Fruit fly (Drosophila melanogaster) whole organism, embryonic: Measurements from ENCODE around the gene opa.

ENCODE experiments used
- Ada2b ChIP-seq: fragments of 200-800 bp; sonication (Bioruptor generic); IDR thresholded peaks from 2 replicates; pipeline ENCODE4 v1.3.6; 2022; ENCODE audit warnings: missing biosample characterization, missing genetic modification characterization
- Awh ChIP-seq: fragments of 200-800 bp; sonication (Bioruptor generic); IDR thresholded peaks from 2 replicates; pipeline ENCODE4, ENCODE4 v1.3.6; 2022; ENCODE audit warnings: missing biosample characterization, missing genetic modification characterization
- BtbVII ChIP-seq: fragments of 200-800 bp; sonication (Bioruptor generic); optimal IDR thresholded peaks from 3 replicates; lab custom pipeline; 2017; ENCODE audit warnings: missing biosample characterization, mild to moderate bottlenecking, missing genetic modification characterization
- CG11398 ChIP-seq: fragments of 200-800 bp; sonication (Bioruptor generic); optimal IDR thresholded peaks from 2 replicates; lab custom pipeline; 2016; ENCODE audit warnings: missing biosample characterization, missing genetic modification characterization
- CG11504 ChIP-seq: fragments of 200-800 bp; sonication (Bioruptor generic); optimal IDR thresholded peaks from 3 replicates; lab custom pipeline; 2019; ENCODE audit warnings: missing biosample characterization, mild to moderate bottlenecking, missing genetic modification characterization, moderate library complexity
- CG11695 ChIP-seq: fragments of 200-800 bp; sonication (Bioruptor generic); IDR thresholded peaks from 3 replicates; pipeline ENCODE4 v1.3.6; 2022; ENCODE audit warnings: missing biosample characterization, missing genetic modification characterization
- CG11696 ChIP-seq: fragments of 200-800 bp; sonication (Bioruptor generic); IDR thresholded peaks from 2 replicates; pipeline ENCODE4 v1.3.6; 2022; ENCODE audit warnings: missing biosample characterization, missing genetic modification characterization
- CG11723 ChIP-seq: fragments of 200-800 bp; sonication (Bioruptor generic); optimal IDR thresholded peaks from 2 replicates; lab custom pipeline; 2017; ENCODE audit warnings: missing biosample characterization, mild to moderate bottlenecking, missing genetic modification characterization
- CG14014 ChIP-seq: fragments of 200-800 bp; sonication (Bioruptor generic); IDR thresholded peaks from 2 replicates; pipeline ENCODE4 v1.3.6; 2022; ENCODE audit warnings: missing biosample characterization, missing genetic modification characterization
- CG14050 ChIP-seq: fragments of 200-800 bp; sonication (Bioruptor generic); IDR thresholded peaks from 3 replicates; pipeline ENCODE4 v1.3.6; 2022; ENCODE audit warnings: missing biosample characterization, missing genetic modification characterization
- CG15514 ChIP-seq: fragments of 200-800 bp; sonication (Bioruptor generic); optimal IDR thresholded peaks from 3 replicates; lab custom pipeline; 2017; ENCODE audit warnings: missing biosample characterization, missing genetic modification characterization, mild to moderate bottlenecking, moderate library complexity, missing genetic modification reagents
- CG18599 ChIP-seq: fragments of 200-800 bp; sonication (Bioruptor generic); optimal IDR thresholded peaks from 3 replicates; lab custom pipeline; 2017; ENCODE audit warnings: missing biosample characterization, missing genetic modification characterization, mild to moderate bottlenecking, moderate library complexity, missing genetic modification reagents
- CG18619 ChIP-seq: fragments of 200-800 bp; sonication (Bioruptor generic); optimal IDR thresholded peaks from 3 replicates; lab custom pipeline; 2017; ENCODE audit warnings: missing biosample characterization, mild to moderate bottlenecking, missing genetic modification characterization
- CG2712 ChIP-seq: fragments of 200-800 bp; optimal IDR thresholded peaks from 3 replicates; lab custom pipeline; 2019; ENCODE audit warnings: missing biosample characterization, mild to moderate bottlenecking, missing genetic modification characterization, moderate library complexity
- CG31224 ChIP-seq: fragments of 200-800 bp; sonication (Bioruptor generic); IDR thresholded peaks from 2 replicates; pipeline ENCODE4 v1.3.6; 2022; ENCODE audit warnings: missing biosample characterization, missing genetic modification characterization
- CG34224 ChIP-seq: fragments of 200-800 bp; sonication (Bioruptor generic); IDR thresholded peaks from 3 replicates; pipeline ENCODE4 v1.3.6; 2022; ENCODE audit warnings: missing biosample characterization, missing genetic modification characterization; ENCODE audit not compliant: partially characterized antibody
- CG4617 ChIP-seq: fragments of 200-800 bp; sonication (Bioruptor generic); optimal IDR thresholded peaks from 3 replicates; lab custom pipeline; 2016; ENCODE audit warnings: missing biosample characterization, missing genetic modification characterization, borderline replicate concordance
- CG4707 ChIP-seq: fragments of 200-800 bp; sonication (Bioruptor generic); optimal IDR thresholded peaks from 2 replicates; lab custom pipeline; 2018; ENCODE audit warnings: missing biosample characterization, mild to moderate bottlenecking, missing genetic modification characterization, moderate library complexity
- CG9437 ChIP-seq: fragments of 200-800 bp; sonication (Bioruptor generic); optimal IDR thresholded peaks from 2 replicates; lab custom pipeline; 2018; ENCODE audit warnings: missing biosample characterization, mild to moderate bottlenecking, missing genetic modification characterization
- CoRest ChIP-seq: fragments of 200-800 bp; sonication (Bioruptor generic); optimal IDR thresholded peaks from 3 replicates; lab custom pipeline; 2018; ENCODE audit warnings: missing biosample characterization, mild to moderate bottlenecking, missing genetic modification characterization, moderate library complexity
- Dip3 ChIP-seq: fragments of 200-800 bp; sonication (Bioruptor generic); optimal IDR thresholded peaks from 3 replicates; lab custom pipeline; 2016; ENCODE audit warnings: missing biosample characterization, missing genetic modification characterization
- H2.0 ChIP-seq: fragments of 200-800 bp; sonication (Bioruptor generic); IDR thresholded peaks from 2 replicates; pipeline ENCODE4 v1.3.6; 2022; ENCODE audit warnings: missing biosample characterization, missing genetic modification characterization
- MBD-R2 ChIP-seq: fragments of 200-800 bp; sonication (Bioruptor generic); IDR thresholded peaks from 2 replicates; pipeline ENCODE4 v1.3.6; 2022; ENCODE audit warnings: missing biosample characterization, missing genetic modification characterization
- Max ChIP-seq: fragments of 200-800 bp; sonication (Bioruptor generic); optimal IDR thresholded peaks from 2 replicates; lab custom pipeline; 2016; ENCODE audit warnings: missing biosample characterization, mild to moderate bottlenecking, missing genetic modification characterization
- Mes4 ChIP-seq: fragments of 200-800 bp; sonication (Bioruptor generic); optimal IDR thresholded peaks from 2 replicates; lab custom pipeline; 2016; ENCODE audit warnings: missing biosample characterization, missing genetic modification characterization
- NfI ChIP-seq: fragments of 200-800 bp; sonication (Bioruptor generic); optimal IDR thresholded peaks from 3 replicates; lab custom pipeline; 2018; ENCODE audit warnings: missing biosample characterization, mild to moderate bottlenecking, missing genetic modification characterization, moderate library complexity
- Oli ChIP-seq: fragments of 200-800 bp; sonication (Bioruptor generic); optimal IDR thresholded peaks from 2 replicates; lab custom pipeline; 2018; ENCODE audit warnings: missing biosample characterization, mild to moderate bottlenecking, missing genetic modification characterization, moderate library complexity
- amos ChIP-seq: fragments of 200-800 bp; sonication (Bioruptor generic); IDR thresholded peaks from 2 replicates; pipeline ENCODE4 v1.3.6; 2022; ENCODE audit warnings: missing biosample characterization, missing genetic modification characterization; ENCODE audit not compliant: partially characterized antibody
- ash1 ChIP-seq: fragments of 200-800 bp; sonication (Bioruptor generic); optimal IDR thresholded peaks from 2 replicates; lab custom pipeline; 2018; ENCODE audit warnings: missing biosample characterization, mild to moderate bottlenecking, missing genetic modification characterization
- bbx ChIP-seq: fragments of 200-800 bp; sonication (Bioruptor generic); IDR thresholded peaks from 2 replicates; pipeline ENCODE4 v1.3.6; 2022; ENCODE audit warnings: missing biosample characterization, missing genetic modification characterization; ENCODE audit not compliant: partially characterized antibody
- chinmo ChIP-seq: fragments of 200-800 bp; sonication (Bioruptor generic); IDR thresholded peaks from 4 replicates; pipeline ENCODE4 v1.3.6; 2022; ENCODE audit warnings: missing biosample characterization, missing genetic modification characterization; ENCODE audit not compliant: partially characterized antibody
- chn ChIP-seq: fragments of 200-800 bp; sonication (Bioruptor generic); optimal IDR thresholded peaks from 2 replicates; lab custom pipeline; 2016; ENCODE audit warnings: missing biosample characterization, missing genetic modification characterization
- cwo ChIP-seq: fragments of 200-800 bp; sonication (Bioruptor generic); optimal IDR thresholded peaks from 3 replicates; lab custom pipeline; 2017; ENCODE audit warnings: missing biosample characterization, missing genetic modification characterization, mild to moderate bottlenecking, moderate library complexity, missing genetic modification reagents
- dati ChIP-seq: fragments of 200-800 bp; sonication (Bioruptor generic); IDR thresholded peaks from 2 replicates; pipeline ENCODE4 v1.3.6; 2022; ENCODE audit warnings: missing biosample characterization, missing genetic modification characterization
- fu2 ChIP-seq: fragments of 200-800 bp; sonication (Bioruptor generic); optimal IDR thresholded peaks from 2 replicates; lab custom pipeline; 2016; ENCODE audit warnings: missing biosample characterization, missing genetic modification characterization
- hkb ChIP-seq, 2 experiments: fragments of 200-800 bp in 1 of 2; fragments of >200 bp in 1 of 2; sonication (Bioruptor generic) in 1 of 2; IDR thresholded peaks in 1 of 2; optimal IDR thresholded peaks in 1 of 2; 2 replicates each; pipeline versions ENCODE4 v1.3.6 to Lab custom; 2017 to 2022; ENCODE audit warnings: missing biosample characterization in 1 of 2, missing genetic modification characterization in 1 of 2
- jing ChIP-seq: fragments of 200-800 bp; sonication (Bioruptor generic); optimal IDR thresholded peaks from 2 replicates; lab custom pipeline; 2018; ENCODE audit warnings: missing biosample characterization, mild to moderate bottlenecking, missing genetic modification characterization
- kni ChIP-seq: fragments of 200-800 bp; sonication (Bioruptor generic); optimal IDR thresholded peaks from 3 replicates; lab custom pipeline; 2017; ENCODE audit warnings: mild to moderate bottlenecking, missing biosample characterization, missing genetic modification reagents, missing genetic modification characterization
- pan ChIP-seq, 4 experiments: fragments of >200 bp in 3 of 4; fragments of 200-800 bp in 1 of 4; sonication (Bioruptor generic) in 1 of 4; optimal IDR thresholded peaks in 3 of 4; IDR thresholded peaks in 1 of 4; 2 replicates each; pipeline versions ENCODE4 v1.3.6 to Lab custom; 2017 to 2022; ENCODE audit warnings: missing biosample characterization in 2 of 4, missing genetic modification characterization in 2 of 4, mixed read lengths in 1 of 4
- pho ChIP-seq: fragments of 200-800 bp; sonication (Bioruptor generic); optimal IDR thresholded peaks from 2 replicates; lab custom pipeline; 2016; ENCODE audit warnings: missing biosample characterization, missing genetic modification characterization
- row ChIP-seq: fragments of 200-800 bp; sonication (Bioruptor generic); IDR thresholded peaks from 3 replicates; pipeline ENCODE4 v1.3.6; 2022; ENCODE audit warnings: missing biosample characterization, missing genetic modification characterization
- sens ChIP-seq: fragments of 200-800 bp; sonication (Bioruptor generic); peaks from one replicate; lab custom pipeline; 2016; ENCODE audit warnings: missing biosample characterization, missing genetic modification characterization
- sna ChIP-seq: fragments of 200-800 bp; sonication (Bioruptor generic); IDR thresholded peaks from 2 replicates; pipeline ENCODE4 v1.3.6; 2022; ENCODE audit warnings: missing biosample characterization, missing genetic modification characterization; ENCODE audit not compliant: partially characterized antibody
- tna ChIP-seq: fragments of 200-800 bp; sonication (Bioruptor generic); IDR thresholded peaks from 2 replicates; pipeline ENCODE4 v1.3.6; 2022; ENCODE audit warnings: missing biosample characterization, missing genetic modification characterization; ENCODE audit not compliant: partially characterized antibody
- vvl ChIP-seq: fragments of 200-800 bp; sonication (Bioruptor generic); IDR thresholded peaks from 2 replicates; pipeline ENCODE4 v1.3.6; 2022; ENCODE audit warnings: missing biosample characterization, missing genetic modification characterization
- zen2 ChIP-seq: fragments of 200-800 bp; sonication (Bioruptor generic); IDR thresholded peaks from 3 replicates; pipeline ENCODE4 v1.3.6; 2022; ENCODE audit warnings: missing biosample characterization, missing genetic modification characterization; ENCODE audit not compliant: partially characterized antibody

Gene opa

dm6 chr3R:4804828-4805707, 47.5 kb upstream of the opa start (continued):
- TF ChIP-seq CG18619 (GFP tag; lab: Kevin White, UChicago) (peak; percentile 38), row (GFP tag; lab: Robert Waterston, UW) (peak; percentile 73), CG14014 (GFP tag; lab: Robert Waterston, UW) (peak; percentile 55), BtbVII (GFP tag; lab: Kevin White, UChicago) (peak; percentile 70), CG31224 (GFP tag; lab: Robert Waterston, UW) (no peak; the same call in none of the 2 replicates), CG18599 (GFP tag; lab: Kevin White, UChicago) (peak; percentile 71), Max (GFP tag; lab: Kevin White, UChicago) (no peak), Oli (tag; lab: Kevin White, UChicago) (peak; percentile 70), CG14050 (GFP tag; lab: Robert Waterston, UW) (peak; percentile 13; the same call in 1 of the 3 replicates), kni (GFP tag; lab: Kevin White, UChicago) (peak; percentile 85), Dip3 (GFP tag; lab: Kevin White, UChicago) (no peak), zen2 (GFP tag; lab: Robert Waterston, UW) (no peak), CG11398 (GFP tag; lab: Kevin White, UChicago) (no peak), pan (optimal IDR thresholded peaks at IDR 0.05; lab: Kevin White, UChicago) (no peak), pan (GFP tag; optimal IDR thresholded peaks at IDR 0.05 in 1 of 2, IDR thresholded peaks at IDR 0.05 in 1 of 2) (peak in 1 of 2 experiments; percentile 55), CG15514 (GFP tag; lab: Kevin White, UChicago) (peak; percentile 26), CG2712 (tag; lab: Kevin White, UChicago) (peak; percentile 83), Awh (0 out of 2 replicates have a peak, but pooled peaks have one; percentile 41), pho (GFP tag; lab: Kevin White, UChicago) (no peak), CG4617 (GFP tag; lab: Kevin White, UChicago) (peak; percentile 13), Ada2b (GFP tag; lab: Robert Waterston, UW) (peak; percentile 66), ash1 (no peak), CG11504 (tag; lab: Kevin White, UChicago) (peak; percentile 84), dati (GFP tag; lab: Robert Waterston, UW) (no peak), H2.0 (GFP tag; lab: Robert Waterston, UW) (peak; percentile 57), jing (GFP tag; lab: Kevin White, UChicago) (no peak), sens (peak; percentile 71), NfI (peak; percentile 49), sna (0 out of 2 replicates have a peak, but pooled peaks have one; percentile 19), bbx (GFP tag; lab: Robert Waterston, UW) (0 out of 2 replicates have a peak, but pooled peaks have one; percentile 33), CG9437 (GFP tag; lab: Kevin White, UChicago) (peak; percentile 78), fu2 (GFP tag; lab: Kevin White, UChicago) (no peak), chinmo (GFP tag; lab: Robert Waterston, UW) (peak; percentile 83; the same call in 1 of the 4 replicates), vvl (peak; percentile 57), hkb (optimal IDR thresholded peaks at IDR 0.05; lab: Kevin White, UChicago) (no peak), hkb (GFP tag; IDR thresholded peaks at IDR 0.05; lab: Robert Waterston, UW) (peak; percentile 65), MBD-R2 (GFP tag; lab: Robert Waterston, UW) (no peak), tna (no peak; the same call in 1 of the 2 replicates), CG34224 (GFP tag; lab: Robert Waterston, UW) (no peak), CoRest (tag; lab: Kevin White, UChicago) (peak; percentile 84), Mes4 (peak; percentile 13), CG11723 (GFP tag; lab: Kevin White, UChicago) (no peak), CG11696 (GFP tag; lab: Robert Waterston, UW) (0 out of 2 replicates have a peak, but pooled peaks have one; percentile 28), chn (GFP tag; lab: Kevin White, UChicago) (peak; percentile 54), cwo (GFP tag; lab: Kevin White, UChicago) (no peak), CG4707 (GFP tag; lab: Kevin White, UChicago) (peak; percentile 25), amos (GFP tag; lab: Robert Waterston, UW) (no peak), CG11695 (GFP tag; lab: Robert Waterston, UW) (peak; percentile 75)
